Worm (Caenorhabditis elegans) whole organism, young adult: Measurements from ENCODE around the gene C34B4.2.
A peak's percentile ranks its signal among the peaks of the same experiment; 100 is the strongest.

Source experiments
- B0336.3 ChIP-seq: fragments of 200-800 bp; sonication (Bioruptor generic); IDR thresholded peaks from 2 replicates; pipeline ENCODE4 v1.3.6; 2022; ENCODE audit warnings: missing genetic modification characterization, missing compliant biosample characterization
- C17E4.6 ChIP-seq: fragments of 200-800 bp; sonication (Bioruptor generic); IDR thresholded peaks from 2 replicates; pipeline ENCODE4 v1.3.6; 2022; ENCODE audit warnings: missing genetic modification reagents, missing genetic modification characterization, missing compliant biosample characterization
- F23B12.7 ChIP-seq: sonication (generic microtip); optimal IDR thresholded peaks from 2 replicates; lab custom pipeline; 2017; ENCODE audit warnings: missing genetic modification characterization, mild to moderate bottlenecking, missing compliant biosample characterization, antibody characterized with exemption, moderate library complexity; ENCODE audit not compliant: insufficient read depth
- F37B4.10 ChIP-seq: fragments of 200-800 bp; sonication (Bioruptor generic); IDR thresholded peaks from 2 replicates; pipeline ENCODE4 v1.3.6; 2022; ENCODE audit warnings: missing genetic modification characterization, missing compliant biosample characterization
- F49E8.2 ChIP-seq: sonication (generic microtip); optimal IDR thresholded peaks from 3 replicates; lab custom pipeline; 2017; ENCODE audit warnings: missing genetic modification characterization, mild to moderate bottlenecking, missing compliant biosample characterization, antibody characterized with exemption, moderate library complexity; ENCODE audit not compliant: insufficient read depth
- K12H6.12 ChIP-seq: fragments of 200-800 bp; sonication (Bioruptor generic); optimal IDR thresholded peaks from 2 replicates; lab custom pipeline; 2018; ENCODE audit warnings: mild to moderate bottlenecking, missing genetic modification characterization, missing compliant biosample characterization
- T07F8.4 ChIP-seq: sonication (generic microtip); optimal IDR thresholded peaks from 2 replicates; lab custom pipeline; 2016; ENCODE audit warnings: mild to moderate bottlenecking, missing genetic modification characterization, moderate library complexity, missing compliant biosample characterization
- T26A5.8 ChIP-seq: sonication (generic microtip); optimal IDR thresholded peaks from 2 replicates; lab custom pipeline; 2016; ENCODE audit warnings: missing genetic modification characterization, missing compliant biosample characterization
- Y56A3A.18 ChIP-seq: fragments of 200-800 bp; sonication (Bioruptor generic); IDR thresholded peaks from 2 replicates; pipeline ENCODE4 v1.3.6; 2022; ENCODE audit warnings: missing genetic modification reagents, missing genetic modification characterization, missing compliant biosample characterization
- Y79H2A.3 ChIP-seq: fragments of 200-800 bp; sonication (Bioruptor generic); conservative IDR thresholded peaks from 2 replicates; pipeline ENCODE4 v1.3.6; 2022; ENCODE audit warnings: missing genetic modification reagents, missing genetic modification characterization, missing compliant biosample characterization
- ZK185.1 ChIP-seq: sonication (generic microtip); optimal IDR thresholded peaks from 2 replicates; lab custom pipeline; 2016; ENCODE audit warnings: mild to moderate bottlenecking, missing genetic modification characterization, missing compliant biosample characterization; ENCODE audit not compliant: poor library complexity, severe bottlenecking
- attf-5 ChIP-seq: fragments of 200-800 bp; sonication (Bioruptor generic); optimal IDR thresholded peaks from 2 replicates; lab custom pipeline; 2018; ENCODE audit warnings: mild to moderate bottlenecking, missing genetic modification characterization, missing compliant biosample characterization
- ccch-3 ChIP-seq: fragments of 200-800 bp; sonication (Bioruptor generic); optimal IDR thresholded peaks from 2 replicates; lab custom pipeline; 2018; ENCODE audit warnings: mild to moderate bottlenecking, missing genetic modification characterization, missing compliant biosample characterization
- cebp-1 ChIP-seq, 2 experiments: fragments of 200-800 bp in 1 of 2; sonication (Bioruptor generic) in 1 of 2; sonication (generic microtip) in 1 of 2; IDR thresholded peaks in 1 of 2; optimal IDR thresholded peaks in 1 of 2; 2 replicates each; pipeline versions ENCODE4 v1.3.6 to Lab custom; 2017 to 2022; ENCODE audit warnings: missing compliant biosample characterization in 2 of 2, missing genetic modification characterization in 2 of 2, mild to moderate bottlenecking in 1 of 2, missing genetic modification reagents in 1 of 2, moderate library complexity in 1 of 2
- chd-7 ChIP-seq: sonication (generic microtip); optimal IDR thresholded peaks from 2 replicates; lab custom pipeline; 2016; ENCODE audit warnings: mild to moderate bottlenecking, missing genetic modification characterization, moderate library complexity, missing compliant biosample characterization
- die-1 ChIP-seq: sonication (generic microtip); optimal IDR thresholded peaks from 2 replicates; lab custom pipeline; 2016; ENCODE audit warnings: missing genotype, mild to moderate bottlenecking, missing genetic modification characterization, missing compliant biosample characterization
- efl-1 ChIP-seq: fragments of 150-350 bp; optimal IDR thresholded peaks from 2 replicates; lab custom pipeline; 2014; ENCODE audit warnings: missing biosample characterization, missing genetic modification reagents, missing genetic modification characterization
- egrh-3 ChIP-seq: fragments of 200-800 bp; sonication (Bioruptor generic); IDR thresholded peaks from 2 replicates; pipeline ENCODE4 v1.3.6; 2022; ENCODE audit warnings: missing genetic modification reagents, missing genetic modification characterization, missing compliant biosample characterization
- ekl-4 ChIP-seq: fragments of 200-800 bp; sonication (Bioruptor generic); IDR thresholded peaks from 2 replicates; pipeline ENCODE4 v1.3.6; 2022; ENCODE audit warnings: missing genetic modification reagents, missing genetic modification characterization, missing compliant biosample characterization
- fkh-3 ChIP-seq: sonication (generic microtip); optimal IDR thresholded peaks from 2 replicates; lab custom pipeline; 2016; ENCODE audit warnings: mild to moderate bottlenecking, missing genetic modification characterization, missing compliant biosample characterization
- lin-54 ChIP-seq: fragments of 200-800 bp; sonication (Bioruptor generic); optimal IDR thresholded peaks from 2 replicates; lab custom pipeline; 2018; ENCODE audit warnings: mild to moderate bottlenecking, missing genetic modification characterization, missing compliant biosample characterization
- madf-3 ChIP-seq: fragments of 200-800 bp; sonication (Bioruptor generic); IDR thresholded peaks from 2 replicates; pipeline ENCODE4 v1.3.6; 2022; ENCODE audit warnings: missing genetic modification reagents, missing genetic modification characterization, missing compliant biosample characterization
- madf-6 ChIP-seq: fragments of 200-800 bp; sonication (Bioruptor generic); IDR thresholded peaks from 2 replicates; pipeline ENCODE4 v1.3.6; 2022; ENCODE audit warnings: missing genetic modification reagents, missing genetic modification characterization, missing compliant biosample characterization
- mcd-1 ChIP-seq: fragments of 200-800 bp; sonication (Bioruptor generic); IDR thresholded peaks from 2 replicates; pipeline ENCODE4 v1.3.6; 2022; ENCODE audit warnings: missing genetic modification reagents, missing genetic modification characterization, missing compliant biosample characterization
- mxl-1 ChIP-seq: sonication (generic microtip); optimal IDR thresholded peaks from 2 replicates; lab custom pipeline; 2016; ENCODE audit warnings: missing genetic modification characterization, missing compliant biosample characterization
- nfya-1 ChIP-seq: sonication (generic microtip); optimal IDR thresholded peaks from 2 replicates; lab custom pipeline; 2017; ENCODE audit warnings: antibody characterized with exemption, missing compliant biosample characterization, missing genetic modification characterization, borderline replicate concordance; ENCODE audit not compliant: insufficient read depth
- nfyb-1 ChIP-seq: fragments of 200-800 bp; sonication (Bioruptor generic); IDR thresholded peaks from 2 replicates; pipeline ENCODE4 v1.3.6; 2022; ENCODE audit warnings: missing genetic modification reagents, missing genetic modification characterization, missing compliant biosample characterization
- snpc-1.3 ChIP-seq: sonication (generic microtip); optimal IDR thresholded peaks from 2 replicates; lab custom pipeline; 2017; ENCODE audit warnings: missing genetic modification characterization, mild to moderate bottlenecking, missing compliant biosample characterization, antibody characterized with exemption, moderate library complexity, missing genotype, missing genetic modification reagents; ENCODE audit not compliant: insufficient read depth
- sptf-2 ChIP-seq: fragments of 200-800 bp; sonication (Bioruptor generic); optimal IDR thresholded peaks from 2 replicates; lab custom pipeline; 2018; ENCODE audit warnings: mild to moderate bottlenecking, missing genetic modification characterization, missing compliant biosample characterization
- tbp1 ChIP-seq: fragments of 200-800 bp; sonication (Bioruptor generic); optimal IDR thresholded peaks from 2 replicates; lab custom pipeline; 2018; ENCODE audit warnings: mild to moderate bottlenecking, missing genetic modification characterization, missing compliant biosample characterization
- ztf-22 ChIP-seq: fragments of 200-800 bp; sonication (Bioruptor generic); optimal IDR thresholded peaks from 2 replicates; lab custom pipeline; 2018; ENCODE audit warnings: mild to moderate bottlenecking, missing genetic modification characterization, moderate library complexity, missing compliant biosample characterization
- ztf-25 ChIP-seq: fragments of 200-800 bp; sonication (Bioruptor generic); IDR thresholded peaks from 2 replicates; pipeline ENCODE4 v1.3.6; 2022; ENCODE audit warnings: missing genetic modification reagents, missing genetic modification characterization, missing compliant biosample characterization
- ztf-3 ChIP-seq: fragments of 200-800 bp; sonication (Bioruptor generic); optimal IDR thresholded peaks from 2 replicates; lab custom pipeline; 2018; ENCODE audit warnings: mild to moderate bottlenecking, missing genetic modification characterization, missing compliant biosample characterization
- ztf-6 ChIP-seq: fragments of 200-800 bp; sonication (Bioruptor generic); IDR thresholded peaks from 2 replicates; pipeline ENCODE4 v1.3.6; 2022; ENCODE audit warnings: missing genetic modification reagents, missing genetic modification characterization, missing compliant biosample characterization

C34B4.2 gene

ce11 chrV:13120097-13120496 lies 37.2 kb downstream of the C34B4.2 start, which contains the start of gene max-1:
Gene max-1 (minus strand): TSS chrV:13120220.
- TF ChIP-seq Y79H2A.3: no peak
- no peak for TF ChIP-seq ccch-3
- TF ChIP-seq T26A5.8 (tag; lab: Kevin White, UChicago): no peak
- no peak for TF ChIP-seq ztf-3 (GFP tag; lab: Kevin White, UChicago)
- 0 out of 2 replicates have a peak, but pooled peaks have one; percentile 12 for TF ChIP-seq B0336.3 (GFP tag; lab: Robert Waterston, UW)
- TF ChIP-seq F37B4.10: no peak
- 0 out of 2 replicates have a peak, but pooled peaks have one; percentile 63 for TF ChIP-seq madf-3
- TF ChIP-seq, all 124 proteins: peak for 2

- TF ChIP-seq die-1 (tag; lab: Kevin White, UChicago) (no peak), F23B12.7 (tag; lab: Kevin White, UChicago) (no peak), chd-7 (tag; lab: Kevin White, UChicago) (no peak), C17E4.6 (GFP tag; lab: Robert Waterston, UW) (no peak), ztf-22 (GFP tag; lab: Kevin White, UChicago) (no peak), egrh-3 (no peak), ccch-3 (no peak), mcd-1 (GFP tag; lab: Robert Waterston, UW) (no peak), sptf-2 (no peak), Y56A3A.18 (no peak), F49E8.2 (tag; lab: Kevin White, UChicago) (no peak), tbp1 (GFP tag; lab: Kevin White, UChicago) (no peak), mxl-1 (tag; lab: Kevin White, UChicago) (no peak), lin-54 (GFP tag; lab: Kevin White, UChicago) (no peak), K12H6.12 (no peak), cebp-1 (GFP tag; IDR thresholded peaks at IDR 0.05; lab: Robert Waterston, UW) (no peak), cebp-1 (tag; optimal IDR thresholded peaks at IDR 0.05; lab: Kevin White, UChicago) (no peak)
Observed at ce11 chrV:13121266-13121665, 38.4 kb downstream of the C34B4.2 start.

ce11 chrV:13125942-13126341 lies 43.1 kb downstream of the C34B4.2 start:
- TF ChIP-seq Y56A3A.18 (0 out of 2 replicates have a peak, but pooled peaks have one; percentile 32), nfyb-1 (GFP tag; lab: Robert Waterston, UW) (peak; percentile 56; the same call in 1 of the 2 replicates)

- TF ChIP-seq ekl-4 (no peak), T07F8.4 (tag; lab: Kevin White, UChicago) (no peak), snpc-1.3 (tag; lab: Kevin White, UChicago) (no peak), nfya-1 (no peak), fkh-3 (no peak), ztf-25 (GFP tag; lab: Robert Waterston, UW) (no peak), attf-5 (GFP tag; lab: Kevin White, UChicago) (no peak), ztf-6 (GFP tag; lab: Robert Waterston, UW) (no peak), ZK185.1 (no peak), madf-6 (GFP tag; lab: Robert Waterston, UW) (no peak), efl-1 (GFP tag; lab: Kevin White, UChicago) (no peak)
Observed at ce11 chrV:13129895-13130294, 47.0 kb downstream of the C34B4.2 start, which contains the start of gene eat-6. Gene eat-6 (minus strand): TSS chrV:13129995.
